Fruit fly (Drosophila melanogaster) whole organism, wandering third instar larva: Measurements from ENCODE around the gene Cyp28a5.

Source experiments
- CG32264 ChIP-seq: fragments of 200-800 bp; sonication (Bioruptor generic); optimal IDR thresholded peaks from 2 replicates; lab custom pipeline; 2016; ENCODE audit warnings: missing biosample characterization, missing genetic modification characterization
- Mio ChIP-seq: sonication (Bioruptor generic); optimal IDR thresholded peaks from 2 replicates; lab custom pipeline; 2016; ENCODE audit warnings: missing biosample characterization, missing genetic modification characterization
- OdsH ChIP-seq: fragments of 200-800 bp; sonication (Bioruptor generic); optimal IDR thresholded peaks from 2 replicates; lab custom pipeline; 2016; ENCODE audit warnings: missing biosample characterization, mild to moderate bottlenecking, missing genetic modification characterization
- dl ChIP-seq, 2 experiments: fragments of 175-275, 200-275 bp in 1 of 2; fragments of 200-275 bp in 1 of 2; sonication (Bioruptor generic); optimal IDR thresholded peaks; lab custom pipeline; 2018; ENCODE audit warnings: mild to moderate bottlenecking in 2 of 2, missing biosample characterization in 2 of 2, missing genetic modification characterization in 2 of 2, moderate library complexity in 2 of 2; ENCODE audit not compliant: partially characterized antibody in 2 of 2, insufficient read depth in 1 of 2

DNA sequence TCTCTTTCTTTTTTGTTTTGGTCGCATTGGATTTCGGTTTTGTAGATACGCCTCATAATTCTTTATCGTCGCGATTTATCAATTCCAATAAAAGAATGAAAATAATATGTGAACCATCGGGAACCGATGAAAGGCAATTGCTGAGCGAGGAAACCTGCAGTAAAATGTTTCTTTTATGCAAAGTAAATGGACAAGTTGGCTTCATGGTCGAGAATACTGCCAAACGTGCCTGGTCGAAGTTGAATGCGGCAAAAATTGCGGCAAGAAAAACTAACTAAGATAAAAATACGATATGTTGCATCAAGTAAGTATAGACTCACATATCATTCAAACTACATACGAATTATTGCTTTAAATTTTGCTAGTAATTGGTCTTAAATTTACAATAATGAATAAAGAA lies 30.7 kb downstream of the Cyp28a5 start, which contains the start of gene CG42692:
- TF ChIP-seq OdsH (GFP tag; lab: Kevin White, UChicago) = no peak
- no peak for TF ChIP-seq dl (GFP tag; optimal IDR thresholded peaks at IDR 0.05; lab: Kevin White, UChicago; ENCODE audit: insufficient read depth in 1 of 2, partially characterized antibody in 2 of 2)
- TF ChIP-seq Mio (GFP tag; lab: Kevin White, UChicago) = no peak
- TF ChIP-seq CG32264 (GFP tag; lab: Kevin White, UChicago) = no peak
